Worm (Caenorhabditis elegans): ENCODE results near the gene srlf-30.
A peak's percentile ranks its signal among the peaks of the same experiment; 100 is the strongest.

Gene srlf-30

DNA sequence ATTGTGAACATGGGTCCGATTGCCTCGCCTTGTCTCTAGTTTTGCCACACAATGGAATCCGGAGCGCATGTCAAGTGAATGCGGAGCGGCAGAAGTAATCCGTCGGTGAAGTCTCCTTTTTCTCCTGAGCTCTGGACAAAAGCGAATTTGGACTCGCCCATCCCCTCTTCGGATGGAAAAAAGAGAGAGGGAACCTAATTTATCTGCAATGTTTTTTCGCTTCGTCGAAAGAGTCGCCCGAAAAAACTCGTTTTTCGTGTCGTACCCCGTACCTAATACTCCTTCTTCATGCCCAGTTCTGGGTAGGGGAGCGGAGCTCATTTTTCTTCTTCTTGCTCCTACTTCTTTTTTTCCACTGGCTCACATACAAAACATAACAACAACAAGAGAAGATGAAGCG lies 30.0 kb upstream of the srlf-30 start:
- TF ChIP-seq W03F9.2 (tag; optimal IDR thresholded peaks at IDR 0.05) (no peak), him-1 (tag; optimal IDR thresholded peaks at IDR 0.05) (peak; percentile 1)

DNA sequence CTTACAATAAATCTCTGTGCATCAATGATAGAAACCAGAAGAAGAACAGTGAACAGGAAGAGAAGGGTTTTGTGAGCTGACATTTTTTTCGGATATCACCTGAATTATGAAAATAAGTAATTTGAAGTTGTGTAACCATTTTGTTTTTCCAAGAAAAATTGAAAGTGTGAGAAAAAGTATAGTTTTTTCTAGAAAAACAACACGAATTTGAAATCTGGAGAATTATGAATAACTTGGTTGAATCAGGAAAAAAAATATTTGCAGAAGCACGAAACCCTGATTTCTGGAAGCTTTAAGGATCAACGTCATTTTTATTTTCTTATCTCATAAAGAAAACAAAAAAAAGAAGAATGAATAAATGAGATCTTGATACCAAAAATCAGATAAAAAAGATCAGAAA lies 25.7 kb upstream of the srlf-30 start, which contains the start of gene F13E9.12:
TSS of gene F13E9.12 (minus strand) at position 101 of the 400 bp plus-strand sequence.
- no peak for TF ChIP-seq dao-5 (tag; optimal IDR thresholded peaks at IDR 0.05)
- TF ChIP-seq him-1 (tag; optimal IDR thresholded peaks at IDR 0.05) = no peak
- TF ChIP-seq W03F9.2 (tag; optimal IDR thresholded peaks at IDR 0.05) = no peak

DNA sequence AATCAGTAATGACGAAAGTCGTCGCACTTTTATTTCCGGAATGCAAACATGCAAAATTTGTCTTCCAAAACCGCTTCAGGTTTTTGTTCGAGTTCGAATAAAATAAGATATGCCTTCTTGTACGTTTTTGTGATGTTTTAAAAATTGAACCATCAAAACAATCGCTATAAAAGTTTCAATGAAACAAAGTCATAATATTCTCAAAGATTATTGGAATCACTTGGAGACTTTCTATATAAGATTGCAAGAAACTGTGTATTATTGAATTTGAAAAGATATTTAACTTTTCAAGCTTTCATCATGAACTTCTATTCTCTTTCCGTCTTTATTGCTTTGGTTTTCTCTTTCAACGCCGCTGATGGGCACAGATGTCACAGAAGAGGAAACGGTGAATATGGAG lies 23.3 kb upstream of the srlf-30 start, which contains the start of gene fipr-14:
TSS of gene fipr-14 (plus strand) at position 301 of the 400 bp plus-strand sequence.
- no peak for TF ChIP-seq W03F9.2 (tag; optimal IDR thresholded peaks at IDR 0.05)
- TF ChIP-seq him-1 (tag; optimal IDR thresholded peaks at IDR 0.05) = no peak
- no peak for TF ChIP-seq dao-5 (tag; optimal IDR thresholded peaks at IDR 0.05)

DNA sequence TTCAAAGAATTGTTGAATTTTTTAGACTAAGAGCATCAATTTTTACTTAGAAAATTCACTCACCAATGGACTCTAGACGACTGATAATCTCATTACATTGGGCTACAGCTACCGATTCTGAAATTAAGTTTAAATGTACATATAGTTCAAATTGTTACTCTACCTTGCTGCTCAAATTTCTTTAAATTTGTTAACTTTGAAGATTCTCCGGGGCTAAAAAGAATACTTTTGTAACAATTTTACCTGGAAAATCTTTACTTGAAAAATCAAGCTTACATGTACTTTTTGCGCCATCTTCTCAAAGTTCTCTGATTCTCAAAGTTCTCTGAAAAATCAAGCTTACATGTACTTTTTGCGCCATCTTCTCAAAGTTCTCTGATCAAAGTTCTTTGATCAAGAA lies 20.6 kb upstream of the srlf-30 start, which contains the start of gene sdz-13:
TSS of gene sdz-13 (minus strand) at position 101 of the 400 bp plus-strand sequence.
- TF ChIP-seq W03F9.2 (tag; optimal IDR thresholded peaks at IDR 0.05) (no peak), him-1 (tag; optimal IDR thresholded peaks at IDR 0.05) (no peak), dao-5 (tag; optimal IDR thresholded peaks at IDR 0.05) (no peak)

DNA sequence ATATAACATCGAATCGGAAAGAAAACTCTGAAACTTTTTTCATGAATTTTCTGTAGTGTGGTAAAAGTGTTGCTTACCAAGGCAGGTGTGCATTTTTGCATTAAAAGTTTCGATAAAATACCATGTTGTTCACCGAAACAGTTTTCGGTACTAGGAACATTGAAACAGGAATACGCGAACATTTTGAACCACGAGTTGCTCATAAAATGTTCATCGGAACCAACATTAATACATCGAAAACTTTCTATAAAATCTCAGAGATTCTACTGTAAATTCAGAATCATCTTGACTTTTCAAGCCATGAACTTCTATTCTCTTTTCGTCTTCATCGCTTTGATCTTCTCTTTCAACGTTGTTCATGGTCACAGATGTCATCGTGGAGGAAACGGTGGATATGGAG lies 19.9 kb upstream of the srlf-30 start, which contains the start of gene fipr-15:
TSS of gene fipr-15 (plus strand) at position 301 of the 400 bp plus-strand sequence.
- TF ChIP-seq him-1 (tag; optimal IDR thresholded peaks at IDR 0.05) (no peak), dao-5 (tag; optimal IDR thresholded peaks at IDR 0.05) (no peak), W03F9.2 (tag; optimal IDR thresholded peaks at IDR 0.05) (no peak)

DNA sequence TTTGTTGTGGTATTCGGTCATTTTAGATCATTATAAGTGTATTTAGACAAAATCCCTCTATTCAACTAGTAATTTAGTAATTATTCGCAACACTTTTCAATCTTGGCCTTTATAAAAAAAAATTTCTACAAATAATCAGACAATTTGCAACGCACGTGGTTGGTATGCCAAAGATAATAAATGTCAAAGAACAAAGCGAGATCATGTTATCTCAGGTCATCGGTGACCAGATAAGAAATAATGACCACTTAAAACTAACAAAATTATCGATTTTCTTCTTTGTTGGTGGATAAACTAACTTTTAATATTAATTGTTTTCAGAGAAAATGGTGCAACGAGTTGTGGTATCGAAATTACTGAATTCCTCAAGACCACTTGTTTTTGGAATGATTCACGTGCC lies 19.0 kb upstream of the srlf-30 start, which contains the start of gene F13E9.13:
TSS of gene F13E9.13 (plus strand) at position 317 of the 400 bp plus-strand sequence.
- TF ChIP-seq W03F9.2 (tag; optimal IDR thresholded peaks at IDR 0.05) (no peak), dao-5 (tag; optimal IDR thresholded peaks at IDR 0.05) (no peak), him-1 (tag; optimal IDR thresholded peaks at IDR 0.05) (no peak)

DNA sequence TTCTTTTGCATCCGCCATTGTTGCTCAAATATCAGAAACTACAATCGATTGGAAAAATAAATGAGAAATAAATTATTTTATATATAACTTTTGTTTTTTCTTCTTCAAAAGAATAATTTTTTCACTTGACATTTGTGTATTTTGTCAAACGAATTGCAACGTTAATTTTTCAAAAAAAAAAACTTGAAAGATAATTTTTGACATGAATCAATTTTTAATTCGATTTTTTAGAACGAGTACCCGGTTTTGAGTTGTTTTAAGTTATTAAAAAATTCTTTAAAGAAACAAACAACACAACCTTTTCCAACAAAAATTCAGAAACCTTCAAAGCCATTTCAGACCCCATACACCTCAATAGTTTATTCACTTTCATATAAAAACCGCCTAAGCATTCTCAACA lies 15.9 kb upstream of the srlf-30 start, which contains the start of gene F13E9.5:
TSS of gene F13E9.5 (minus strand) at position 101 of the 400 bp plus-strand sequence.
- TF ChIP-seq W03F9.2 (tag; optimal IDR thresholded peaks at IDR 0.05) (no peak), him-1 (tag; optimal IDR thresholded peaks at IDR 0.05) (no peak), dao-5 (tag; optimal IDR thresholded peaks at IDR 0.05) (no peak)

DNA sequence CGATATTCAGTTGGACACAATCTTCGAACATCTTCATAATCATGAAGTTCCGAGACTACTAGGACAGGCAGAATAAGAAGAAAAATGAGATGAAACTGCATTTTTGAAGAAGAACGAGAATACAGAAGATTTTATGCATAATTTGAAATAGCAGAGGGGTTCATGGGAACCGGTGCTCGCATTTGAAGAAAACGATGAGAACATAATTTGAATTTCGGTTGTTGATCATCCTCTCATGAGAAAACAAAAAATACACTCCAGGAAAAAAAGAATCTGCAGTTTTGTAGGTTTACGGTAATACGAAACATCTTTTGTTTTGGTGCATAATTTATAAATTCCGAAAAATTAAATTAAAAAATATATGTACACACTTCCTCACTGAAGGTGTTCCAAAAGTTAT lies 14.3 kb upstream of the srlf-30 start, which contains the start of gene srlf-11:
TSS of gene srlf-11 (minus strand) at position 101 of the 400 bp plus-strand sequence.
- TF ChIP-seq dao-5 (tag; optimal IDR thresholded peaks at IDR 0.05) = no peak
- no peak for TF ChIP-seq W03F9.2 (tag; optimal IDR thresholded peaks at IDR 0.05)
- TF ChIP-seq him-1 (tag; optimal IDR thresholded peaks at IDR 0.05) = no peak

DNA sequence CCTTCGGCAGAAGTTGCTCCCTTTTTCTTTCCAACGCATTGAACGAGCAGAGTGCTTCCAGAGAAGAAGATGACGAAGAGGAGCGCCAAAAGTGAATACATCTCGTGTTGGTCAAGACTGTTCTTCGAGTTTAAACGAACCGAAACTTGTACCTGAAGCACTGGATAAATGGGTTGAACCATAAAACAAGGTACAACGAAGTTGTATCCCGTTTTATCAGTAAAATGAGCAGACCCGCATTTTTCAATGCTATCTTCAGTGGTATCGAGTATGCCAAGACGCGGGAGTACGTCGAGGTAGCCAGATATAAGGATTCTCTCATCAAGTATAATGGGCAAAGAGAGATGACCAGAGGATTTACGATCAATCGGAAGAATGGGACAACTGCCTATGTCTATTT lies 12.9 kb upstream of the srlf-30 start, which contains the start of gene F13E9.16:
TSS of gene F13E9.16 (minus strand) at position 101 of the 400 bp plus-strand sequence.
- TF ChIP-seq W03F9.2 (tag; optimal IDR thresholded peaks at IDR 0.05) = no peak
- TF ChIP-seq dao-5 (tag; optimal IDR thresholded peaks at IDR 0.05) = no peak
- TF ChIP-seq him-1 (tag; optimal IDR thresholded peaks at IDR 0.05) = no peak

DNA sequence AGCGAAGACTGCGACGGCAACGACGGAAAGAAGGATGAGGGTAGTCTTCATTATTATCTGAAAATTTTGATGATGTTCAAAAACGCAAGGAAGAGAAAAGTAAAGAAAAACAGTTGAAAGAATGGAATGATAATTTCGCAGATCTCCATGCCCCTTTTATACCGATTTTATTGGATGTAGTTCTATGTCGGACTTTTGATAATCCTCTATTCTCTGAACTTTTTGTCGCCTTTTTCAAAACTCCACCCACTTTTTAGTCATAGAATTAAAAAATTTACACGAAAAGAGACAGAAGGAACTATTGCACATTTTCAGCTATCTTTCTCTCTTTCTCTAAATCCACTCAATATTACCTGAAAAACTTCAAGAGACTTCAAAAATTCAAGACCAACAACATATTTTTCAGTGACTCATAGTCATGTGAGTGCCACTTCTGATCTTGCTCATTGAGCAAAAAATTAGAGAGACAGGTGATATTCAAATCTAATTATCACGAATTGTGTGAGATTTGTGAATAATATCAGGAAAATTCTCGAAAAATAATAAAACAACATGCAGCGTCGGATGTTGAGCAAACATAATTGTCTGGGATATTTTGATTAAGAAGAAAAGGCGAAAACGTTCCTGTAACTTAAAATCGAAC lies 10.2 kb upstream of the srlf-30 start, which contains the start of gene F13E9.15:
TSS of gene F13E9.15 (minus strand) at position 51 of the 643 bp plus-strand sequence.
- no peak for TF ChIP-seq W03F9.2 (tag; optimal IDR thresholded peaks at IDR 0.05)
- TF ChIP-seq dao-5 (tag; optimal IDR thresholded peaks at IDR 0.05) = no peak
- TF ChIP-seq him-1 (tag; optimal IDR thresholded peaks at IDR 0.05) = no peak

DNA sequence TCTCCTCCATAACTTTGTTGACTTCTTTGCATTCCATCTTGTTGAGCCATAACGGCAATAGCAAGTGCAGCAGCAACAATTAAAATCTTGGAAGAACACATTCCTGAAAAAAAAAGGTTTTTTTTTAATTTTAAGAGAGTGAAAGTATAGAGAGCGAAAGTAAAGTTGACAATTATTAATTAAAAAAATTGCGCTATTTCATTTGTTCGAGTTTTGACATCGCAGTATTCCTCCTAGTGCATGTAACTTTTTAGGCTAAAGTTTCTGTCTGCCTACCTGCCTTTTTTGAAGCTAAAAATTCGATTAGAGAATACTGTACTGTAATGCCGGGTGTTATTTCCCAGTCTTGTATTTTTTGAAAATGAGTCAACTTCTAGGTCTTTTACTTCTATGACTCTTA lies 8.2 kb upstream of the srlf-30 start, which contains the start of gene srlf-12:
TSS of gene srlf-12 (minus strand) at position 101 of the 400 bp plus-strand sequence.
- TF ChIP-seq dao-5 (tag; optimal IDR thresholded peaks at IDR 0.05) (no peak), W03F9.2 (tag; optimal IDR thresholded peaks at IDR 0.05) (no peak), him-1 (tag; optimal IDR thresholded peaks at IDR 0.05) (no peak)

DNA sequence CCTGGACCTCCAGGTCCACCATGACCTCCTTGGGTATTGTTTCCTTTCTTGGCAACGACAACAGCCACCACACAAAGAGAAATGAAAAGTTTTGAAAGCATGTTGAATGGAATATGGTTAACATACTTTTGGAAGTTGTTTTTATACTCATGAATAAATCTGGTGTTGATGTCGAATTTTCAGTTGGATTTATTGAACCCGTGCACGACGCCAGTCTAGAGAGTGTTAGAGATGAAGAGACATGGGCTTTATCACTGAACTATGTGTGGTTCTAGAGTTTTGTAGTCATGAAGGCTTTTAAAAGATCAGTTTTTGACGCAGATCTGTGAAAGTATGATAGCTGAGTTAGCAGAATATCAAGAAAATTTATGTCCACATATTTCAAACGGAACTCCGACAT lies 5.9 kb upstream of the srlf-30 start, which contains the start of gene srlf-14:
TSS of gene srlf-14 (minus strand) at position 101 of the 400 bp plus-strand sequence.
- TF ChIP-seq dao-5 (tag; optimal IDR thresholded peaks at IDR 0.05) (no peak), W03F9.2 (tag; optimal IDR thresholded peaks at IDR 0.05) (no peak), him-1 (tag; optimal IDR thresholded peaks at IDR 0.05) (no peak)

DNA sequence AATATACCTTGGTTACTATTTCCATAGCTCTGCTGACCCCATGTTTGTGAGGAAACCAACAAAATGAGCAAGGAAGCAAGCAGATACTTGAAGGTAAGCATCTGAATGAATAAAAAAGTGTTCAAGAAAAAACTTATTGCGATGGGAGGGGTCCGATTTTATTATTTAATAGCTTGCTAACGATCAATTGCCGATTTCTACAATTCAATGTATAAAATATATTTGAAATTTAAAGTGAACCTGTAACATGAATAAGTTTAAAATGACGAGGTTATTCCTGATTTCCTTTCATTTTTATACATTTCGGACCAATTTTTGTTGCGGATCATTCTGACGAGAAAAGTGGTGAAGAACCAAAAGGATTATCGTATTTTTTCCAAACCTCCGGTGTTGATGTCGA lies 3.7 kb upstream of the srlf-30 start, which contains the start of gene srlf-13:
TSS of gene srlf-13 (minus strand) at position 101 of the 400 bp plus-strand sequence.
- TF ChIP-seq W03F9.2 (tag; optimal IDR thresholded peaks at IDR 0.05) = no peak
- no peak for TF ChIP-seq dao-5 (tag; optimal IDR thresholded peaks at IDR 0.05)
- TF ChIP-seq him-1 (tag; optimal IDR thresholded peaks at IDR 0.05) = no peak

DNA sequence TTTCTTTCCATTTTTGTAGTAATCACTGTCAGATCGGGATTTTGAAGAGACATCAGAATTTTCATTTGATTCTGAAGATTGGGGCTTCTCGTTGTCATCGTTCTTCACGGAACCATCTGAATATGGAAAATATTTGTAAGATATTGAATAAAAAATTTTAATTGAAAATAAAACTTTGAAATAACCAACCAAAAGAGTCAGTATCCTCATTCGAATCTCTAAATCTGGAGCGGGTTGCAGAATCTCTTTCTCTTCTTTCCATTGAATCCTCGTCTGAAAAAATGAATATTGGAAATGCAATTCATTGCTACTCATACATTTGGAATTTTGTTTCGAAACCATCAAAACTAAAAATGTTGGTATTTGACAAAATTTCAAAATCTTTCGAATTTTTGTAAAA lies 2.0 kb upstream of the srlf-30 start:
- TF ChIP-seq W03F9.2 (tag; optimal IDR thresholded peaks at IDR 0.05) = no peak
- no peak for TF ChIP-seq dao-5 (tag; optimal IDR thresholded peaks at IDR 0.05)
- no peak for TF ChIP-seq him-1 (tag; optimal IDR thresholded peaks at IDR 0.05)
